Worm (Caenorhabditis elegans) whole organism, L1 larva: ENCODE results near the gene comt-4.

Experiments
- lin-13 ChIP-seq: fragments of 150-350 bp; optimal IDR thresholded peaks from 2 replicates; lab custom pipeline; 2014; ENCODE audit warnings: missing biosample characterization, missing genetic modification reagents, missing genetic modification characterization
- mep-1 ChIP-seq: fragments of 150-350 bp; optimal IDR thresholded peaks from 2 replicates; lab custom pipeline; 2014; ENCODE audit warnings: missing biosample characterization, missing genetic modification characterization
- nhr-237 ChIP-seq: fragments of 150-350 bp; optimal IDR thresholded peaks from 2 replicates; lab custom pipeline; 2014; ENCODE audit warnings: missing biosample characterization, missing genetic modification characterization
- ztf-4 ChIP-seq: fragments of 150-350 bp; optimal IDR thresholded peaks from 2 replicates; lab custom pipeline; 2014; ENCODE audit warnings: missing biosample characterization, missing genetic modification characterization

DNA sequence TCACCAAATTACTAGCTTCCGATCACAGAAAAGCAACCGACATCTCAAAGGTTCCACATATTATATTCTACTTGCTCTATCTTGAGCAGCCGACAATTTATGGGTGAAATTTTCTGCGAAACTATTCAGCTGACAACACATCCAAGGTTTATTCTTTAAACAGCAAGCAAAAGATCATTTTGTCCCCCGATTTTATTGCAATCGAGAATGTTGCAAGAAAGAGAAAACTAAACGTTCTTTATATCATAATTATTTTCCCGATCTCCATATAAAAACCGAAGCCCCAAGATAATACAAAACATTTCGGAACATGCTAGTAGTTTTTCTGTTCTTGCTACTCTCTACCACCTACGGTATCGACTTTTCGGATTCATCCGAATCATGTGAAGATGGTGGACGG is 45.8 kb upstream of the comt-4 start, which contains the start of gene clec-207:
- TF ChIP-seq nhr-237 (tag; lab: Kevin White, UChicago), result no peak
- no peak for TF ChIP-seq lin-13 (GFP tag; lab: Kevin White, UChicago)
- no peak for TF ChIP-seq mep-1 (tag; lab: Kevin White, UChicago)
- no peak for TF ChIP-seq ztf-4
